Fruit fly (Drosophila melanogaster): ENCODE measurements around the gene ush.

Gene ush

DNA sequence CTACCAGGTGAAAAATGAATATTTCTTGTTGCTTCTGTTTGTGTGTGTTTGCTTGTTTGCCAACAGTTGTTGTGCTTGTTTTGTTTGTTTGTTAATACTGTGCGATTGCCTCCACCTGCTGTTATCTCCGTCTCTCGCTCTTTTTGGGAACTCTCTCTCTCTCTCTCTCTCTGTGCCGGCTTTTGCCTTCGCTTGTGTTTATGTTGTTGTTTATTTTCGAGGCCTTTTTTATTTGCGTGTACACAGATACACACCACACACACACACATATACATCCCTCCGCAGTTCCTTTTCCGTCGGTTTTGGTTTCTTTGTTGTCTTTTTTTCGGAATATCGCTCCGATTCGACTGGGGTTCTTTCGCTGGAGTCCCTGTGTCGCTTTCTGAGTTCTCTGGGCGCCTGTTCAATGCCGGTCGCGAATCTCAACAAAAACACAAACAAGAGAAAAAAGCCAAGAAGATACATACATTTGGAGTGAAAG lies 34.6 kb downstream of the ush start (continued):
- TF ChIP-seq ewg (GFP tag; optimal IDR thresholded peaks at IDR 0.05) (peak; percentile 47), Hey (tag; optimal IDR thresholded peaks at IDR 0.05) (peak; percentile 40), pros (GFP tag; optimal IDR thresholded peaks at IDR 0.05) (peak; percentile 55), kni (GFP tag; optimal IDR thresholded peaks at IDR 0.05) (peak; percentile 92), schlank (tag; optimal IDR thresholded peaks at IDR 0.05) (no peak), CG30020 (tag; optimal IDR thresholded peaks at IDR 0.05) (no peak), p53 (GFP tag; optimal IDR thresholded peaks at IDR 0.05) (peak; percentile 10), odd (GFP tag; optimal IDR thresholded peaks at IDR 0.05) (peak; percentile 84), CG12299 (tag; optimal IDR thresholded peaks at IDR 0.05) (peak; percentile 5), grn (GFP tag; optimal IDR thresholded peaks at IDR 0.05) (peak; percentile 68), CG13894 (tag; optimal IDR thresholded peaks at IDR 0.05) (peak; percentile 62), abd-A (tag; optimal IDR thresholded peaks at IDR 0.05) (peak; percentile 76), CG10979 (tag; optimal IDR thresholded peaks at IDR 0.05) (peak; percentile 68), Bdp1 (GFP tag; optimal IDR thresholded peaks at IDR 0.05) (peak; percentile 23), gcm2 (GFP tag; optimal IDR thresholded peaks at IDR 0.05) (no peak), CG12071 (GFP tag; optimal IDR thresholded peaks at IDR 0.05) (peak; percentile 66), crol (GFP tag; IDR thresholded peaks at IDR 0.05) (peak; percentile 80), CG31365 (tag; optimal IDR thresholded peaks at IDR 0.05) (peak; percentile 60), CG1233 (GFP tag; optimal IDR thresholded peaks at IDR 0.05) (peak; percentile 76), CG18764 (GFP tag; optimal IDR thresholded peaks at IDR 0.05) (peak; percentile 78), CG3726 (GFP tag; IDR thresholded peaks at IDR 0.05) (no peak), onecut (GFP tag; IDR thresholded peaks at IDR 0.05) (peak; percentile 76), sna (GFP tag; IDR thresholded peaks at IDR 0.05; ENCODE audit: partially characterized antibody) (no peak), jing (GFP tag; optimal IDR thresholded peaks at IDR 0.05) (peak; percentile 14), C15 (GFP tag; IDR thresholded peaks at IDR 0.05) (no peak), stc (GFP tag; IDR thresholded peaks at IDR 0.05) (no peak; the same call in 1 of the 2 replicates), run (tag; optimal IDR thresholded peaks at IDR 0.05) (peak; percentile 72), MTF-1 (GFP tag; optimal IDR thresholded peaks at IDR 0.05; ENCODE audit: borderline replicate concordance) (peak; percentile 82), Atf6 (GFP tag; IDR thresholded peaks at IDR 0.05) (peak; percentile 59; the same call in 1 of the 2 replicates), CG31441 (GFP tag; IDR thresholded peaks at IDR 0.05) (peak; percentile 76), ATbp (GFP tag; optimal IDR thresholded peaks at IDR 0.05) (peak; percentile 91), bab2 (GFP tag; optimal IDR thresholded peaks at IDR 0.05) (peak; percentile 74), CG16779 (GFP tag; IDR thresholded peaks at IDR 0.05) (no peak), CG3407 (GFP tag; optimal IDR thresholded peaks at IDR 0.05) (peak; percentile 84), CG7745 (tag; optimal IDR thresholded peaks at IDR 0.05) (peak; percentile 61), corto (GFP tag; optimal IDR thresholded peaks at IDR 0.05) (peak; percentile 3), CG6654 (GFP tag; optimal IDR thresholded peaks at IDR 0.05) (peak; percentile 27), CG2712 (tag; optimal IDR thresholded peaks at IDR 0.05) (peak; percentile 77), Meics (GFP tag; optimal IDR thresholded peaks at IDR 0.05) (peak; percentile 46), H2.0 (GFP tag; IDR thresholded peaks at IDR 0.05) (no peak), CG2116 (GFP tag; optimal IDR thresholded peaks at IDR 0.05) (peak; percentile 57), CG3281 (GFP tag; optimal IDR thresholded peaks at IDR 0.05) (peak; percentile 43), Adf1 (GFP tag; IDR thresholded peaks at IDR 0.05) (peak; percentile 21; the same call in 1 of the 2 replicates), HmgD (GFP tag; optimal IDR thresholded peaks at IDR 0.05) (peak; percentile 26), CG2120 (GFP tag; optimal IDR thresholded peaks at IDR 0.05) (peak; percentile 18), CG15073 (GFP tag; optimal IDR thresholded peaks at IDR 0.05) (no peak), Dip2 (GFP tag; IDR thresholded peaks at IDR 0.05) (no peak), twi (tag; optimal IDR thresholded peaks at IDR 0.05) (peak; percentile 64), wek (GFP tag; optimal IDR thresholded peaks at IDR 0.05) (peak; percentile 73), CG11695 (GFP tag; IDR thresholded peaks at IDR 0.05) (peak; percentile 53; the same call in 2 of the 3 replicates), Elba2 (GFP tag; optimal IDR thresholded peaks at IDR 0.05) (peak; percentile 4)

All from whole organism, embryonic.